Worm (Caenorhabditis elegans): Measurements from ENCODE around the gene vem-1.

DNA sequence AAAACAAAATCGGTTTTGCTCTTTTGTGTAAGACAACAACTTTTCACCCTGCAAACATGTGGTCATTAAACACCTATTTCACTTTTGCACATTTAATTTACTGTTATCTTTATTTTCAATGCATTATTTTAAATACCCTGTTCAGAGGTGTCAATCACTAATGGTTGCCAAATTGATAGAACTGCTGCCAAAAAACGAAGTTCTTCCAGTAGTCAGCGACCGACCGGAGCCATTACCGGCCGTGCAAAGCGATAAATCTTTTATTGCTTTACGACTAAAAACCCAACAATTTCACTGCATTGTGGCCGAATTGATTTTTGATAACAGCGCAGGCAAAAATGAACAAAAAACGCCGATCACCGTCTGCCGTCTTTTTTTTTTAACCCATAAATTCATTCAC is 13.8 kb downstream of the vem-1 start:
- TF ChIP-seq C04F5.9 (tag; optimal IDR thresholded peaks at IDR 0.05) (no peak), ztf-4 (tag; optimal IDR thresholded peaks at IDR 0.05) (no peak), dpl-1 (GFP tag; optimal IDR thresholded peaks at IDR 0.05) (no peak), ama-1 (optimal IDR thresholded peaks at IDR 0.05) (no peak), hlh-17 (GFP tag; optimal IDR thresholded peaks at IDR 0.05; ENCODE audit: borderline replicate concordance) (no peak), ceh-90 (tag; optimal IDR thresholded peaks at IDR 0.05) (no peak), skn-1 (tag; optimal IDR thresholded peaks at IDR 0.05) (no peak), nhr-47 (tag; optimal IDR thresholded peaks at IDR 0.05) (no peak), lin-15B (tag; optimal IDR thresholded peaks at IDR 0.05) (no peak), hlh-4 (tag; optimal IDR thresholded peaks at IDR 0.05) (no peak), nhr-28 (tag; optimal IDR thresholded peaks at IDR 0.05) (no peak), nhr-77 (tag; optimal IDR thresholded peaks at IDR 0.05) (no peak), unc-130 (tag; optimal IDR thresholded peaks at IDR 0.05) (no peak), elt-3 (tag; optimal IDR thresholded peaks at IDR 0.05) (no peak)

All from whole organism, L1 larva.